Fruit fly (Drosophila melanogaster): ENCODE data around the gene Nrx-1.

Gene Nrx-1

DNA sequence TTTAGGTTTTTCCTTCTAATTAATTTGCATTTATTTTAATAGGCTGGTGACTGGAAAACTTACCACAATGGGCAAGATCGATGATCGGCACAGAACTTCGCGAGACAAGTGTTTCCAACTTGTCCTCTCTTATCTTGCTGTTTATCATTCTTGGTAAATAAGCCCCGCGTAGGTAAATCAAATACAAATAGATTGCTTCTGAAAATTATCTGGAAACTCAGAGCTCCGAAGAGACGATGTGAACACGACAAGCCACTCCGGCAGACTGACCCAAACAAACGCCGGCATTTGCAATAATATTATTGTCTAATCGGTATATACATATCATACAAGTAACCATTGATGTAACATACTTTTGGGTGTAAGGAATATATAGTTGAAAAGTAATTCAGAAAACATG, 62.0 kb downstream of the Nrx-1 start, which contains the start of gene CG33099 (continued):
- TF ChIP-seq CG30431 (GFP tag; optimal IDR thresholded peaks at IDR 0.05) (no peak), ftz-f1 (GFP tag; optimal IDR thresholded peaks at IDR 0.05) (no peak), CG31224 (GFP tag; IDR thresholded peaks at IDR 0.05) (no peak), CG15011 (GFP tag; optimal IDR thresholded peaks at IDR 0.05) (peak; percentile 45), ATbp (GFP tag; optimal IDR thresholded peaks at IDR 0.05) (peak; percentile 61), HmgD (GFP tag; optimal IDR thresholded peaks at IDR 0.05) (no peak), wor (GFP tag; IDR thresholded peaks at IDR 0.05) (no peak), CG17361 (GFP tag; IDR thresholded peaks at IDR 0.05) (no peak), Xrp1 (GFP tag; IDR thresholded peaks at IDR 0.05) (peak; percentile 51), ara (GFP tag; IDR thresholded peaks at IDR 0.05) (peak; percentile 62; the same call in 1 of the 2 replicates), Atf6 (GFP tag; IDR thresholded peaks at IDR 0.05) (peak; percentile 52; the same call in 1 of the 2 replicates), Fer1 (GFP tag; optimal IDR thresholded peaks at IDR 0.05) (peak; percentile 71), pnt (GFP tag; optimal IDR thresholded peaks at IDR 0.05) (no peak), exex (tag; optimal IDR thresholded peaks at IDR 0.05) (peak; percentile 67), CG9727 (GFP tag; optimal IDR thresholded peaks at IDR 0.05) (peak; percentile 60), Dfd (GFP tag; optimal IDR thresholded peaks at IDR 0.05) (no peak), lmd (GFP tag; IDR thresholded peaks at IDR 0.05) (no peak), CG12299 (tag; optimal IDR thresholded peaks at IDR 0.05) (peak; percentile 40), Camta (GFP tag; optimal IDR thresholded peaks at IDR 0.05) (peak; percentile 16), maf-S (GFP tag; optimal IDR thresholded peaks at IDR 0.05) (peak; percentile 26), Ets65A (GFP tag) (no peak), cas (GFP tag; IDR thresholded peaks at IDR 0.05) (no peak), sqz (GFP tag; optimal IDR thresholded peaks at IDR 0.05) (peak; percentile 35), Bteb2 (GFP tag; optimal IDR thresholded peaks at IDR 0.05) (peak; percentile 23), CG7928 (GFP tag; optimal IDR thresholded peaks at IDR 0.05) (no peak), CG6765 (GFP tag; optimal IDR thresholded peaks at IDR 0.05) (no peak), CG10654 (GFP tag; optimal IDR thresholded peaks at IDR 0.05) (no peak), dysf (GFP tag; IDR thresholded peaks at IDR 0.05) (no peak; the same call in 2 of the 3 replicates), Gug (GFP tag; IDR thresholded peaks at IDR 0.05) (no peak), CG6813 (GFP tag; optimal IDR thresholded peaks at IDR 0.05) (peak; percentile 65), br (optimal IDR thresholded peaks at IDR 0.05) (no peak), Hsf (GFP tag; optimal IDR thresholded peaks at IDR 0.05) (no peak), ttk (GFP tag; IDR thresholded peaks at IDR 0.05) (no peak), ato (GFP tag; IDR thresholded peaks at IDR 0.05; ENCODE audit: partially characterized antibody) (no peak), tll (GFP tag; optimal IDR thresholded peaks at IDR 0.05) (no peak), CG7556 (GFP tag; optimal IDR thresholded peaks at IDR 0.05) (peak; percentile 2), CG2116 (GFP tag; optimal IDR thresholded peaks at IDR 0.05) (no peak), Hr78 (GFP tag; optimal IDR thresholded peaks at IDR 0.05) (peak in 1 of 2 experiments; percentile 17), CG15514 (GFP tag; optimal IDR thresholded peaks at IDR 0.05) (peak; percentile 83), Dref (GFP tag; IDR thresholded peaks at IDR 0.05) (no peak), CG10274 (GFP tag; optimal IDR thresholded peaks at IDR 0.05) (no peak), dati (GFP tag; IDR thresholded peaks at IDR 0.05) (no peak), Dp (GFP tag; optimal IDR thresholded peaks at IDR 0.05) (no peak), chinmo (GFP tag; IDR thresholded peaks at IDR 0.05; ENCODE audit: partially characterized antibody) (peak; percentile 35; the same call in 1 of the 4 replicates), CG14667 (GFP tag; IDR thresholded peaks at IDR 0.05) (no peak), CG10147 (GFP tag; optimal IDR thresholded peaks at IDR 0.05) (no peak), CG7963 (GFP tag; IDR thresholded peaks at IDR 0.05; ENCODE audit: partially characterized antibody) (no peak), CG8290 (GFP tag; optimal IDR thresholded peaks at IDR 0.05) (no peak), CG8290 (tag; optimal IDR thresholded peaks at IDR 0.05) (peak in 1 of 2 experiments; percentile 69), slp2 (GFP tag; optimal IDR thresholded peaks at IDR 0.05) (peak; percentile 9), h (optimal IDR thresholded peaks at IDR 0.05) (no peak), Lim3 (GFP tag; IDR thresholded peaks at IDR 0.05) (no peak)

Data from whole organism, embryonic.